Fruit fly (Drosophila melanogaster) whole organism, adult: ENCODE results near the gene CG12983.

Experiments used
- CG11617 ChIP-seq: fragments of 200-800 bp; sonication (Bioruptor generic); optimal IDR thresholded peaks from 2 replicates; lab custom pipeline; 2017; ENCODE audit warnings: mild to moderate bottlenecking, missing biosample characterization, missing genetic modification reagents, missing genetic modification characterization
- CG12768 ChIP-seq: fragments of 200-800 bp; sonication (Bioruptor generic); optimal IDR thresholded peaks from 2 replicates; lab custom pipeline; 2017; ENCODE audit warnings: missing biosample characterization, missing genetic modification characterization, mild to moderate bottlenecking, moderate library complexity, missing genetic modification reagents
- CG14711 ChIP-seq: fragments of 200-800 bp; sonication (Bioruptor generic); optimal IDR thresholded peaks from 2 replicates; lab custom pipeline; 2018; ENCODE audit warnings: missing biosample characterization, mild to moderate bottlenecking, missing genetic modification characterization, moderate library complexity
- CG1620 ChIP-seq: fragments of 200-800 bp; sonication (Bioruptor generic); optimal IDR thresholded peaks from 2 replicates; lab custom pipeline; 2016; ENCODE audit warnings: missing biosample characterization, missing genetic modification characterization
- CG33017 ChIP-seq: fragments of 200-800 bp; sonication (Bioruptor generic); optimal IDR thresholded peaks from 2 replicates; lab custom pipeline; 2018; ENCODE audit warnings: missing biosample characterization, mild to moderate bottlenecking, missing genetic modification characterization, moderate library complexity
- CG5204 ChIP-seq: fragments of 200-800 bp; sonication (Bioruptor generic); optimal IDR thresholded peaks from 2 replicates; lab custom pipeline; 2016; ENCODE audit warnings: missing biosample characterization, missing genetic modification characterization
- CG7045 ChIP-seq: fragments of 200-800 bp; sonication (Bioruptor generic); optimal IDR thresholded peaks from 2 replicates; lab custom pipeline; 2017; ENCODE audit warnings: missing biosample characterization, mild to moderate bottlenecking, missing genetic modification characterization
- CG7101 ChIP-seq: fragments of 200-800 bp; sonication (Bioruptor generic); optimal IDR thresholded peaks from 2 replicates; lab custom pipeline; 2018; ENCODE audit warnings: missing biosample characterization, mild to moderate bottlenecking, missing genetic modification characterization, moderate library complexity
- Clk ChIP-seq: fragments of 200-800 bp; sonication (Bioruptor generic); optimal IDR thresholded peaks from 2 replicates; lab custom pipeline; 2017; ENCODE audit warnings: missing biosample characterization, missing genetic modification characterization
- Crg-1 ChIP-seq: fragments of 200-800 bp; sonication (Bioruptor generic); optimal IDR thresholded peaks from 2 replicates; lab custom pipeline; 2016; ENCODE audit warnings: missing biosample characterization, missing genetic modification characterization
- Hr96 ChIP-seq: fragments of 200-800 bp; sonication (Bioruptor generic); optimal IDR thresholded peaks from 2 replicates; lab custom pipeline; 2016; ENCODE audit warnings: missing biosample characterization, missing genetic modification characterization
- Mnt ChIP-seq: fragments of 200-800 bp; sonication (Bioruptor generic); optimal IDR thresholded peaks from 2 replicates; lab custom pipeline; 2016; ENCODE audit warnings: missing biosample characterization, mild to moderate bottlenecking, missing genetic modification characterization
- bab1 ChIP-seq: fragments of 200-800 bp; sonication (Bioruptor generic); optimal IDR thresholded peaks from 3 replicates; lab custom pipeline; 2019; ENCODE audit warnings: missing biosample characterization, mild to moderate bottlenecking, missing genetic modification characterization, moderate library complexity
- cic ChIP-seq: fragments of 200-800 bp; sonication (Bioruptor generic); optimal IDR thresholded peaks from 2 replicates; lab custom pipeline; 2017; ENCODE audit warnings: missing biosample characterization, mild to moderate bottlenecking, missing genetic modification characterization, moderate library complexity
- cnc ChIP-seq, 2 experiments: fragments of >200 bp; optimal IDR thresholded peaks; 2 replicates each; lab custom pipeline; 2017
- kay ChIP-seq: fragments of 200-800 bp; sonication (Bioruptor generic); peaks from one replicate; lab custom pipeline; 2016; ENCODE audit warnings: missing biosample characterization, missing genetic modification characterization, borderline replicate concordance
- ovo ChIP-seq: fragments of 200-800 bp; sonication (Bioruptor generic); optimal IDR thresholded peaks from 2 replicates; lab custom pipeline; 2016; ENCODE audit warnings: missing biosample characterization, missing genetic modification characterization
- pad ChIP-seq: fragments of 200-800 bp; sonication (Bioruptor generic); optimal IDR thresholded peaks from 3 replicates; lab custom pipeline; 2017; ENCODE audit warnings: missing biosample characterization, missing genetic modification characterization, mild to moderate bottlenecking, moderate library complexity, missing genetic modification reagents
- tj ChIP-seq: fragments of 200-800 bp; sonication (Bioruptor generic); optimal IDR thresholded peaks from 3 replicates; lab custom pipeline; 2017; ENCODE audit warnings: missing biosample characterization, mild to moderate bottlenecking, missing genetic modification characterization, moderate library complexity
- toe ChIP-seq: fragments of 200-800 bp; sonication (Bioruptor generic); optimal IDR thresholded peaks from 2 replicates; lab custom pipeline; 2016; ENCODE audit warnings: missing biosample characterization, missing genetic modification characterization

The CG12983 gene

dm6 chr3L:20921859-20922258 lies 44.7 kb downstream of the CG12983 start:
- no peak for TF ChIP-seq Clk (GFP tag; lab: Kevin White, UChicago)
- no peak for TF ChIP-seq pad
- no peak for TF ChIP-seq CG11617 (GFP tag; lab: Kevin White, UChicago)
- TF ChIP-seq Crg-1, result no peak
- TF ChIP-seq CG7045 (GFP tag; lab: Kevin White, UChicago), result no peak
- no peak for TF ChIP-seq CG1620
- TF ChIP-seq cnc (optimal IDR thresholded peaks at IDR 0.05; lab: Kevin White, UChicago), result no peak
- no peak for TF ChIP-seq bab1 (GFP tag; lab: Kevin White, UChicago)
- no peak for TF ChIP-seq CG7101 (tag; lab: Kevin White, UChicago)
- TF ChIP-seq tj (GFP tag; lab: Kevin White, UChicago), result no peak
- no peak for TF ChIP-seq CG12768 (GFP tag; lab: Kevin White, UChicago)
- no peak for TF ChIP-seq kay (GFP tag; lab: Kevin White, UChicago)
- no peak for TF ChIP-seq Hr96 (GFP tag; lab: Kevin White, UChicago)
- no peak for TF ChIP-seq CG14711
- TF ChIP-seq Mnt (GFP tag; lab: Kevin White, UChicago), result no peak

- TF ChIP-seq ovo (GFP tag; lab: Kevin White, UChicago) (no peak), toe (GFP tag; lab: Kevin White, UChicago) (no peak), pad (no peak), tj (GFP tag; lab: Kevin White, UChicago) (no peak), cic (GFP tag; lab: Kevin White, UChicago) (no peak), CG5204 (GFP tag; lab: Kevin White, UChicago) (no peak), bab1 (GFP tag; lab: Kevin White, UChicago) (no peak), cnc (optimal IDR thresholded peaks at IDR 0.05; lab: Kevin White, UChicago) (no peak), CG12768 (GFP tag; lab: Kevin White, UChicago) (no peak), Mnt (GFP tag; lab: Kevin White, UChicago) (no peak), Hr96 (GFP tag; lab: Kevin White, UChicago) (no peak), kay (GFP tag; lab: Kevin White, UChicago) (no peak)
Observed at dm6 chr3L:20920495-20920894, 46.1 kb downstream of the CG12983 start.

- TF ChIP-seq CG7101 (tag; lab: Kevin White, UChicago), result no peak
- TF ChIP-seq CG14711, result no peak
- no peak for TF ChIP-seq ovo (GFP tag; lab: Kevin White, UChicago)
- no peak for TF ChIP-seq CG5204 (GFP tag; lab: Kevin White, UChicago)
- no peak for TF ChIP-seq cnc (optimal IDR thresholded peaks at IDR 0.05; lab: Kevin White, UChicago)
- no peak for TF ChIP-seq toe (GFP tag; lab: Kevin White, UChicago)
- no peak for TF ChIP-seq Hr96 (GFP tag; lab: Kevin White, UChicago)
- no peak for TF ChIP-seq CG33017 (tag; lab: Kevin White, UChicago)
- TF ChIP-seq Crg-1, result no peak
- TF ChIP-seq Clk (GFP tag; lab: Kevin White, UChicago), result no peak
- no peak for TF ChIP-seq Mnt (GFP tag; lab: Kevin White, UChicago)
- TF ChIP-seq CG1620, result no peak
Observed at dm6 chr3L:20918945-20919344, 47.6 kb downstream of the CG12983 start.

- TF ChIP-seq ovo (GFP tag; lab: Kevin White, UChicago) (no peak), Hr96 (GFP tag; lab: Kevin White, UChicago) (no peak), CG33017 (tag; lab: Kevin White, UChicago) (no peak), Mnt (GFP tag; lab: Kevin White, UChicago) (no peak), tj (GFP tag; lab: Kevin White, UChicago) (no peak), kay (GFP tag; lab: Kevin White, UChicago) (no peak), toe (GFP tag; lab: Kevin White, UChicago) (no peak), CG12768 (GFP tag; lab: Kevin White, UChicago) (no peak), cic (GFP tag; lab: Kevin White, UChicago) (no peak)
Observed at dm6 chr3L:20917025-20917691, 49.4 kb downstream of the CG12983 start.

dm6 chr3L:20915111-20915510 lies 51.5 kb downstream of the CG12983 start:
- TF ChIP-seq tj (GFP tag; lab: Kevin White, UChicago) (no peak), CG7101 (tag; lab: Kevin White, UChicago) (no peak), CG1620 (no peak), pad (no peak), Mnt (GFP tag; lab: Kevin White, UChicago) (no peak), cic (GFP tag; lab: Kevin White, UChicago) (no peak), Hr96 (GFP tag; lab: Kevin White, UChicago) (no peak), cnc (optimal IDR thresholded peaks at IDR 0.05; lab: Kevin White, UChicago) (no peak), Crg-1 (no peak)

dm6 chr3L:20914375-20914774 lies 52.2 kb downstream of the CG12983 start:
- TF ChIP-seq cnc (optimal IDR thresholded peaks at IDR 0.05; lab: Kevin White, UChicago) (no peak), CG7101 (tag; lab: Kevin White, UChicago) (no peak), CG7045 (GFP tag; lab: Kevin White, UChicago) (no peak), CG11617 (GFP tag; lab: Kevin White, UChicago) (no peak), Clk (GFP tag; lab: Kevin White, UChicago) (no peak), cic (GFP tag; lab: Kevin White, UChicago) (no peak), Mnt (GFP tag; lab: Kevin White, UChicago) (no peak), pad (no peak), CG33017 (tag; lab: Kevin White, UChicago) (no peak), kay (GFP tag; lab: Kevin White, UChicago) (no peak), CG1620 (no peak), tj (GFP tag; lab: Kevin White, UChicago) (no peak), toe (GFP tag; lab: Kevin White, UChicago) (no peak), bab1 (GFP tag; lab: Kevin White, UChicago) (no peak), CG5204 (GFP tag; lab: Kevin White, UChicago) (no peak), ovo (GFP tag; lab: Kevin White, UChicago) (no peak), CG14711 (no peak), CG12768 (GFP tag; lab: Kevin White, UChicago) (no peak)
